Fruit fly (Drosophila melanogaster): ENCODE measurements around the gene Crag.

Gene Crag

dm6 chrX:8561404-8562397, 30.1 kb upstream of the Crag start (continued):
- TF ChIP-seq lmd (GFP tag; IDR thresholded peaks at IDR 0.05) (no peak), Poxn (GFP tag; IDR thresholded peaks at IDR 0.05) (no peak), Chrac-16 (GFP tag; optimal IDR thresholded peaks at IDR 0.05) (no peak), vvl (GFP tag; IDR thresholded peaks at IDR 0.05) (peak; percentile 81), dati (GFP tag; IDR thresholded peaks at IDR 0.05) (no peak), Blimp-1 (GFP tag; optimal IDR thresholded peaks at IDR 0.05) (peak; percentile 42), Ssrp (tag; optimal IDR thresholded peaks at IDR 0.05) (peak; percentile 7), CG14667 (GFP tag; IDR thresholded peaks at IDR 0.05) (no peak), corto (GFP tag; optimal IDR thresholded peaks at IDR 0.05) (no peak), lbe (GFP tag; optimal IDR thresholded peaks at IDR 0.05) (peak; percentile 61), grn (GFP tag; optimal IDR thresholded peaks at IDR 0.05) (no peak), CG12659 (GFP tag; optimal IDR thresholded peaks at IDR 0.05) (peak; percentile 54), CG9932 (GFP tag; IDR thresholded peaks at IDR 0.05) (peak; percentile 46), mam (GFP tag; optimal IDR thresholded peaks at IDR 0.05) (peak; percentile 35), bbx (GFP tag; IDR thresholded peaks at IDR 0.05; ENCODE audit: partially characterized antibody) (peak; percentile 72), CG13123 (GFP tag; optimal IDR thresholded peaks at IDR 0.05) (no peak), Hr3 (GFP tag; optimal IDR thresholded peaks at IDR 0.05) (no peak), da (GFP tag; optimal IDR thresholded peaks at IDR 0.05) (no peak), Dref (GFP tag; IDR thresholded peaks at IDR 0.05) (peak; percentile 63), CG10267 (tag; optimal IDR thresholded peaks at IDR 0.05) (peak; percentile 92), CG4707 (GFP tag; optimal IDR thresholded peaks at IDR 0.05) (no peak), Mes4 (GFP tag; optimal IDR thresholded peaks at IDR 0.05) (no peak), CG3407 (GFP tag; optimal IDR thresholded peaks at IDR 0.05) (no peak), sug (tag; optimal IDR thresholded peaks at IDR 0.05) (peak; percentile 33), run (tag; optimal IDR thresholded peaks at IDR 0.05) (no peak), CG6854 (GFP tag; optimal IDR thresholded peaks at IDR 0.05) (no peak), CG34224 (GFP tag; IDR thresholded peaks at IDR 0.05; ENCODE audit: partially characterized antibody) (no peak; the same call in 2 of the 3 replicates), HmgZ (tag; optimal IDR thresholded peaks at IDR 0.05) (peak; percentile 12), Aef1 (GFP tag; IDR thresholded peaks at IDR 0.05) (no peak), Elba2 (GFP tag; optimal IDR thresholded peaks at IDR 0.05) (peak; percentile 79), CG7928 (GFP tag; optimal IDR thresholded peaks at IDR 0.05) (no peak), CG18476 (GFP tag; optimal IDR thresholded peaks at IDR 0.05) (peak; percentile 8), crp (GFP tag; optimal IDR thresholded peaks at IDR 0.05) (no peak), wek (GFP tag; optimal IDR thresholded peaks at IDR 0.05) (peak; percentile 34), ttk (GFP tag; IDR thresholded peaks at IDR 0.05) (no peak), E2f2 (GFP tag; IDR thresholded peaks at IDR 0.05) (no peak), pfk (GFP tag; optimal IDR thresholded peaks at IDR 0.05) (no peak), sisA (GFP tag; IDR thresholded peaks at IDR 0.05) (no peak), salm (tag; optimal IDR thresholded peaks at IDR 0.05) (no peak), Rx (GFP tag; IDR thresholded peaks at IDR 0.05) (no peak), Six4 (GFP tag; optimal IDR thresholded peaks at IDR 0.05) (no peak), MBD-R2 (GFP tag; IDR thresholded peaks at IDR 0.05) (no peak; the same call in 1 of the 2 replicates), CG17328 (GFP tag; IDR thresholded peaks at IDR 0.05) (no peak), Lhr (GFP tag; optimal IDR thresholded peaks at IDR 0.05) (no peak), vnd (GFP tag; IDR thresholded peaks at IDR 0.05; ENCODE audit: partially characterized antibody) (0 out of 3 replicates have a peak, but pooled peaks have one; percentile 45), Mrtf (GFP tag; IDR thresholded peaks at IDR 0.05) (no peak), knrl (GFP tag; IDR thresholded peaks at IDR 0.05; ENCODE audit: partially characterized antibody) (no peak; the same call in 2 of the 3 replicates), mirr (GFP tag; optimal IDR thresholded peaks at IDR 0.05) (peak; percentile 50)

Data from whole organism, embryonic.